Fruit fly (Drosophila melanogaster): ENCODE results near the gene Dim1.

DNA sequence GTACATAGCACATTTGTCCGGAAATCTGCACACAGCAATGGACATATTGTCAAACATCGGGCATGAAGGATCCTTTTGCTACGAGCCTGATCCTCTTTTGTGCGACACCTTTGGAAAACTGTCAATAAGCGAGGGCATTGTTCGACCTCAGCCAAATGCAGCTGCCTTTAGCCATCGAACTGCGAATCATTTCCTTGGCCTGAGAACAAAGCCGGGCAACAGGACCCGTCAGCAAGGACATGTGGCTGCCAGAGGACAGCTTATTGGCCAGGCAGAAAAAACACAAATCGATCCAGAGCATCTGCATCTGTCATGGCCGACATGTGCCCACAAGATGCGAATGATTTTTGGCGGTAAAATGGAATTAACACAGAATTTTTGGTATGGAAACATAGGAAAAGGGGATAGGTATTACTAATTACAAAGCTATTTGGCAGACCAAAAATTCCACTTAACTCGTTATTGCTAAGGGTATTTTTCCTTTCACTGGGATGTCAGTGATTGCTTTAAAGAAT, 33.0 kb upstream of the Dim1 start:
- TF ChIP-seq Sox14 (GFP tag; optimal IDR thresholded peaks at IDR 0.05) = no peak
- TF ChIP-seq Hr38 (GFP tag; optimal IDR thresholded peaks at IDR 0.05) = no peak
- TF ChIP-seq CG4318 (GFP tag; optimal IDR thresholded peaks at IDR 0.05) = no peak
- no peak for TF ChIP-seq CG6854 (GFP tag; optimal IDR thresholded peaks at IDR 0.05)
- no peak for TF ChIP-seq ss (GFP tag; optimal IDR thresholded peaks at IDR 0.05)
- TF ChIP-seq Hr39 (GFP tag; optimal IDR thresholded peaks at IDR 0.05) = no peak
- TF ChIP-seq CG6163 (GFP tag; IDR thresholded peaks at IDR 0.05) = no peak
- no peak for TF ChIP-seq dsx (GFP tag; optimal IDR thresholded peaks at IDR 0.05; ENCODE audit: poor library complexity, severe bottlenecking)
- TF ChIP-seq acj6 (GFP tag; optimal IDR thresholded peaks at IDR 0.05) = no peak
- TF ChIP-seq Ets96B (tag; optimal IDR thresholded peaks at IDR 0.05) = no peak
- no peak for TF ChIP-seq CG7368 (GFP tag; optimal IDR thresholded peaks at IDR 0.05)
- no peak for TF ChIP-seq esn (GFP tag; optimal IDR thresholded peaks at IDR 0.05)
- no peak for TF ChIP-seq salr (GFP tag; optimal IDR thresholded peaks at IDR 0.05)

Data from whole organism, prepupa.